Worm (Caenorhabditis elegans) whole organism, L4/young adult: Measurements from ENCODE around the gene F20D6.10.

Experiments used
- W03F9.2 ChIP-seq: fragments of 150-350 bp; optimal IDR thresholded peaks from 2 replicates; lab custom pipeline; 2014; ENCODE audit warnings: missing biosample characterization, missing genetic modification characterization
- dao-5 ChIP-seq: sonication (generic microtip); optimal IDR thresholded peaks from 2 replicates; lab custom pipeline; 2016; ENCODE audit warnings: missing genotype, missing genetic modification characterization, moderate library complexity, missing compliant biosample characterization

DNA sequence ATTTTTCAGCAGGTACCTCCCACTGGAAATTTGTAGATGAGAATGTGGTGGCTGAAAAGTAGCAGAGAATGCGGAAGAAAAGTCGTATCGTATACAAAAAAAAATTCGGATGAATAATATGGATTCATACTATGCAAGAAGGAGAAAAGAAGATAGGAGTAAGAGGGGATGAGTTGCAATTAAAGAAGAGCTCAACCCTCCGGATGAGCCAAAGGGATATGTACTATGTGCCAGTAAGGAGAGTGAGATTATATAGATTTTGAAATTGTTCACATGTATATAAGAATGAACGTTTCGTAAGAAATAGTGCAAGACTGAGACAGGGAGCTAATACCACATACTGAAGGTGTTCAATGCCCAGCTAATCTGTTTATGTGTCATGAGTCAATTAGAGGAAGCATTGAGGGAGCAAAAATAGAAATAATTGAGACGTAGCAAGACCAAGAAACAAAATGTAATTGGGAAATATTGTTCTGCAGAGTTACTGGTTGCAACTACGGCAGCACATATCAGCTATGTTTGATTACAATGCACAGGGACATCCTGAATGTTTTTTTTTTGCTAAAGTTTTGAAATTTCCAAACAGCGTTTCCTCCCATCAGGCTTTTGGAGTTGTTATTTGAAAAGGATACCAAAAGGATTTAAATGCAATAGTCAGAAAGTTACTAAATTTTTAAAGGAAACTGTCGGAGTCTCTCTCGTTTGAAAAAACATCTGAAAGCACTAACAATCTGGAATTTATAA lies 27.3 kb downstream of the F20D6.10 start, which contains the start of gene F20D6.8:
- TF ChIP-seq dao-5 = no peak
- TF ChIP-seq W03F9.2 (tag; lab: Kevin White, UChicago) = no peak
